Worm (Caenorhabditis elegans): ENCODE results near the gene Y16B4A.2.

Gene Y16B4A.2

DNA sequence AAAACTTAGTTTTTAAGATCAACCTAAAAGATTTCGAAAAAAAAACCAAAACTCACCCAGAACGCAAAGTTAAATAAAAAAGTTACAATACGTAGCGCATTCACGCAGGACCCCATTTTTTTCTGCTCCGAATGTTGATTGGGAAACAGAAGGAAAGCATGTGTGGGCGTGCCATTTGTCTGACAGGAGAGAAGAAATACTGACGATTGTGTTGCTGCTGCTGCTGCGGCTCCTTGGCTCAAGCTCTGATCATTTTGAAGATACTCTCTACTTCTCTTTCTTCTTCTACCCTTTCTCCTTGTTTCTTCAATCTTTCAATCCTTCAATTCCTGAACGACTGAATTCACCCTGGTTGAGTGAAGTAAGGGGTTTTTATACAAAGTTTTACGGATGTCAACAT is 42.3 kb downstream of the Y16B4A.2 start, which contains the start of gene tsp-8:
Gene tsp-8, minus strand, starts transcription at position 185 of the 400 bp plus-strand sequence.
- TF ChIP-seq nhr-129 (tag; optimal IDR thresholded peaks at IDR 0.05) (peak; percentile 20), mdl-1 (tag; optimal IDR thresholded peaks at IDR 0.05) (no peak)

DNA sequence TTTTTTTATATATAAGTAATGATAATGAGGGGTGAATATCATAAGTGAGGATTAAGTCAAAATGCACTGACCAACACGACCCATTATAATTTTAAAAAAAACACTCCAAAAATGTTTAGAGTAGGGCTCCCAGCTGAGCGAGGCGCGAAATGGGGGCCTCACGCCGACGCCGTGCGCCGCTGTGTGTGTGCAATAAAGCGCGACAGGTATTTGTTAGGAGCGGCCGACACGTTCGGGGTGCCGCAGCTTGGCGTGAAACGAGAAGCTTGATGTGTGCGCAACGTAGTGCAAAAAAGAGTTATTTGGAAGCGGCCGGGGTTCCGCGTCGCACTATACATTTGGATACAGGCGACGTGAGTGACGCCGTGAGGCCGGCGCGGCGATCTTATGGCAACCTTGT is 46.7 kb downstream of the Y16B4A.2 start:
- TF ChIP-seq nhr-11 (tag; optimal IDR thresholded peaks at IDR 0.05) (no peak), ceh-16 (tag; optimal IDR thresholded peaks at IDR 0.05) (no peak), R02D3.7 (tag; optimal IDR thresholded peaks at IDR 0.05) (no peak), nhr-12 (tag; optimal IDR thresholded peaks at IDR 0.05) (no peak), dmd-4 (tag; optimal IDR thresholded peaks at IDR 0.05) (no peak), elt-1 (tag; optimal IDR thresholded peaks at IDR 0.05) (no peak), ZK546.5 (tag; optimal IDR thresholded peaks at IDR 0.05) (no peak), lin-13 (GFP tag; optimal IDR thresholded peaks at IDR 0.05) (no peak), mbf-1 (tag; optimal IDR thresholded peaks at IDR 0.05) (no peak), F13H6.1 (tag; optimal IDR thresholded peaks at IDR 0.05) (no peak), skn-1 (tag; optimal IDR thresholded peaks at IDR 0.05) (no peak), nhr-25 (tag; optimal IDR thresholded peaks at IDR 0.05) (no peak), nhr-21 (tag; optimal IDR thresholded peaks at IDR 0.05) (no peak)

- no peak for TF ChIP-seq nhr-10 (tag; optimal IDR thresholded peaks at IDR 0.05)
- TF ChIP-seq unc-62 (GFP tag; optimal IDR thresholded peaks at IDR 0.05) = no peak
- no peak for TF ChIP-seq sma-3 (GFP tag; optimal IDR thresholded peaks at IDR 0.05)
- no peak for TF ChIP-seq crh-2 (tag; optimal IDR thresholded peaks at IDR 0.05)
Observed at ce11 chrX:14721098-14721497, 50.6 kb downstream of the Y16B4A.2 start, which contains the start of gene F33C8.2. F33C8.2 (plus strand) TSS chrX:14721398.

DNA sequence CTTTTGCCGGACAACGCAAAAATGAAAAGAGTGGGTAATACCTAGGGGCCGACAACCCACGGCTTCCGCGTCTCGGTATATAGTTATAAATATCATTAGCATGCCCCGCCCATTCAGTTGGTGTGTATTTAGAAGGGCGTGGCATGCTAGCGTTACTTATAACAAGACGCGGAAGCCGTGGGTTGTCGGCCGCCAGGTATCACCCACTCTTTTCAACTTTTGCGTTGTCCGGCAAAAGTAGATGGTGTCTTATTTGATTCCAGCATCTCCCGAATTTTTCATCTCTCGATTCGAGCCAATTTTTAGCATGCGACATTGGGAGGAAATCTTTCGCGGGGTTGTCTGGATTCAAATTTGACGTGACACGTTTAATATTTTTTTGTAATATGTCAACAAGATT is 53.9 kb downstream of the Y16B4A.2 start:
- no peak for TF ChIP-seq ztf-11 (tag; optimal IDR thresholded peaks at IDR 0.05)
- no peak for TF ChIP-seq elt-1 (tag; optimal IDR thresholded peaks at IDR 0.05)
- TF ChIP-seq aly-2 (tag; optimal IDR thresholded peaks at IDR 0.05) = no peak
- TF ChIP-seq F13H6.1 (tag; optimal IDR thresholded peaks at IDR 0.05) = no peak
- no peak for TF ChIP-seq nhr-12 (tag; optimal IDR thresholded peaks at IDR 0.05)
- no peak for TF ChIP-seq unc-55 (GFP tag; optimal IDR thresholded peaks at IDR 0.05)
- TF ChIP-seq C34F6.9 (tag; optimal IDR thresholded peaks at IDR 0.05) = no peak
- TF ChIP-seq crh-2 (tag; optimal IDR thresholded peaks at IDR 0.05) = no peak
- TF ChIP-seq skn-1 (tag; optimal IDR thresholded peaks at IDR 0.05) = no peak

- TF ChIP-seq snpc-4 (tag; optimal IDR thresholded peaks at IDR 0.05) (peak; percentile 5), fos-1 (tag; optimal IDR thresholded peaks at IDR 0.05) (no peak)
Observed at ce11 chrX:14715459-14715858, 56.2 kb downstream of the Y16B4A.2 start.
